Worm (Caenorhabditis elegans) whole organism, L3 larva: ENCODE measurements around the gene parp-2.
A peak's percentile ranks its signal among the peaks of the same experiment; 100 is the strongest.

Experiments used
- R02D3.7 ChIP-seq: fragments of 150-350 bp; optimal IDR thresholded peaks from 2 replicates; lab custom pipeline; 2014; ENCODE audit warnings: missing biosample characterization, missing genetic modification characterization
- ZK546.5 ChIP-seq: sonication (generic microtip); optimal IDR thresholded peaks from 2 replicates; lab custom pipeline; 2017; ENCODE audit warnings: missing biosample characterization, missing genetic modification characterization
- aly-2 ChIP-seq: fragments of 150-350 bp; optimal IDR thresholded peaks from 2 replicates; lab custom pipeline; 2014; ENCODE audit warnings: missing biosample characterization, missing genetic modification characterization
- ama-1 ChIP-seq: fragments of 150-350 bp; optimal IDR thresholded peaks from 2 replicates; lab custom pipeline; 2018
- ceh-16 ChIP-seq: sonication (generic microtip); optimal IDR thresholded peaks from 2 replicates; lab custom pipeline; 2017; ENCODE audit warnings: missing biosample characterization, missing genetic modification characterization
- ceh-28 ChIP-seq: fragments of 150-350 bp; optimal IDR thresholded peaks from 2 replicates; lab custom pipeline; 2014; ENCODE audit warnings: missing biosample characterization, missing genetic modification reagents, missing genetic modification characterization
- daf-12 ChIP-seq: fragments of 150-350 bp; optimal IDR thresholded peaks from 2 replicates; lab custom pipeline; 2014; ENCODE audit warnings: missing biosample characterization, missing genetic modification reagents, missing genetic modification characterization
- egl-27 ChIP-seq: sonication (generic microtip); optimal IDR thresholded peaks from 4 replicates; lab custom pipeline; 2017; ENCODE audit warnings: missing biosample characterization, missing genetic modification reagents, missing genetic modification characterization
- egl-5 ChIP-seq: fragments of 150-350 bp; optimal IDR thresholded peaks from 2 replicates; lab custom pipeline; 2017; ENCODE audit warnings: missing biosample characterization, missing genetic modification reagents, missing genetic modification characterization, inconsistent platforms
- elt-1 ChIP-seq: fragments of 150-350 bp; optimal IDR thresholded peaks from 2 replicates; lab custom pipeline; 2014; ENCODE audit warnings: missing biosample characterization, missing genetic modification characterization
- elt-2 ChIP-seq: sonication (generic microtip); optimal IDR thresholded peaks from 2 replicates; lab custom pipeline; 2016; ENCODE audit warnings: missing genetic modification reagents, mild to moderate bottlenecking, missing genetic modification characterization, missing compliant biosample characterization
- eor-1 ChIP-seq, 2 experiments: fragments of 150-350 bp; optimal IDR thresholded peaks; 2 replicates each; lab custom pipeline; 2014 to 2018; ENCODE audit warnings: missing biosample characterization in 2 of 2, missing genetic modification characterization in 2 of 2
- fkh-10 ChIP-seq: sonication (generic microtip); optimal IDR thresholded peaks from 2 replicates; lab custom pipeline; 2017; ENCODE audit warnings: missing biosample characterization, missing genetic modification reagents, missing genetic modification characterization
- fkh-2 ChIP-seq: fragments of 150-350 bp; optimal IDR thresholded peaks from 2 replicates; lab custom pipeline; 2014; ENCODE audit warnings: missing biosample characterization, missing genetic modification reagents, missing genetic modification characterization
- hmg-11 ChIP-seq: sonication (generic microtip); optimal IDR thresholded peaks from 2 replicates; lab custom pipeline; 2016; ENCODE audit warnings: missing genetic modification characterization, missing compliant biosample characterization
- lin-15B ChIP-seq: fragments of 150-350 bp; optimal IDR thresholded peaks from 2 replicates; lab custom pipeline; 2014; ENCODE audit warnings: missing biosample characterization, missing genetic modification characterization
- lin-39 ChIP-seq: fragments of 150-350 bp; optimal IDR thresholded peaks from 2 replicates; lab custom pipeline; 2018; ENCODE audit warnings: missing biosample characterization, missing genetic modification reagents, missing genetic modification characterization
- mml-1 ChIP-seq: fragments of 150-350 bp; sonication (generic microtip); optimal IDR thresholded peaks from 3 replicates; lab custom pipeline; 2014; ENCODE audit warnings: missing biosample characterization, missing genetic modification characterization
- nfya-1 ChIP-seq: sonication (generic microtip); optimal IDR thresholded peaks from 2 replicates; lab custom pipeline; 2017; ENCODE audit warnings: missing genetic modification characterization, mild to moderate bottlenecking, missing compliant biosample characterization, antibody characterized with exemption, moderate library complexity; ENCODE audit not compliant: insufficient read depth
- nhr-11 ChIP-seq: fragments of 150-350 bp; optimal IDR thresholded peaks from 2 replicates; lab custom pipeline; 2014; ENCODE audit warnings: missing biosample characterization, missing genetic modification characterization
- nhr-12 ChIP-seq: fragments of 150-350 bp; optimal IDR thresholded peaks from 2 replicates; lab custom pipeline; 2014; ENCODE audit warnings: missing biosample characterization, missing genetic modification characterization
- nhr-23 ChIP-seq: fragments of 150-350 bp; optimal IDR thresholded peaks from 2 replicates; lab custom pipeline; 2014; ENCODE audit warnings: missing biosample characterization, missing genetic modification reagents, missing genetic modification characterization
- nhr-25 ChIP-seq: sonication (generic microtip); optimal IDR thresholded peaks from 2 replicates; lab custom pipeline; 2017; ENCODE audit warnings: missing biosample characterization, missing genetic modification characterization
- nhr-28 ChIP-seq: fragments of 150-350 bp; optimal IDR thresholded peaks from 2 replicates; lab custom pipeline; 2014; ENCODE audit warnings: missing biosample characterization, missing genetic modification characterization
- nhr-43 ChIP-seq: sonication (generic microtip); optimal IDR thresholded peaks from 2 replicates; lab custom pipeline; 2016; ENCODE audit warnings: mild to moderate bottlenecking, missing genetic modification characterization, missing compliant biosample characterization; ENCODE audit not compliant: poor library complexity, severe bottlenecking
- pha-4 ChIP-seq: fragments of 150-350 bp; optimal IDR thresholded peaks from 2 replicates; lab custom pipeline; 2014; ENCODE audit warnings: missing biosample characterization, missing genetic modification reagents, missing genetic modification characterization
- pqm-1 ChIP-seq: fragments of 150-350 bp; optimal IDR thresholded peaks from 2 replicates; lab custom pipeline; 2017; ENCODE audit warnings: missing biosample characterization, missing genetic modification characterization, inconsistent platforms
- skn-1 ChIP-seq: fragments of 150-350 bp; optimal IDR thresholded peaks from 2 replicates; lab custom pipeline; 2014; ENCODE audit warnings: missing biosample characterization, missing genetic modification characterization
- snpc-4 ChIP-seq: fragments of 150-350 bp; optimal IDR thresholded peaks from 2 replicates; lab custom pipeline; 2014; ENCODE audit warnings: missing biosample characterization, missing genetic modification characterization
- tbx-2 ChIP-seq: sonication (generic microtip); optimal IDR thresholded peaks from 2 replicates; lab custom pipeline; 2016; ENCODE audit warnings: mild to moderate bottlenecking, missing genetic modification characterization, missing compliant biosample characterization
- unc-39 ChIP-seq: sonication (generic microtip); optimal IDR thresholded peaks from 4 replicates; lab custom pipeline; 2017; ENCODE audit warnings: missing biosample characterization, missing genetic modification characterization
- ztf-11 ChIP-seq: fragments of 150-350 bp; optimal IDR thresholded peaks from 2 replicates; lab custom pipeline; 2014; ENCODE audit warnings: missing biosample characterization, missing genetic modification characterization
- ztf-4 ChIP-seq: fragments of 150-350 bp; optimal IDR thresholded peaks from 2 replicates; lab custom pipeline; 2014; ENCODE audit warnings: missing biosample characterization, missing genetic modification characterization

parp-2 gene

DNA sequence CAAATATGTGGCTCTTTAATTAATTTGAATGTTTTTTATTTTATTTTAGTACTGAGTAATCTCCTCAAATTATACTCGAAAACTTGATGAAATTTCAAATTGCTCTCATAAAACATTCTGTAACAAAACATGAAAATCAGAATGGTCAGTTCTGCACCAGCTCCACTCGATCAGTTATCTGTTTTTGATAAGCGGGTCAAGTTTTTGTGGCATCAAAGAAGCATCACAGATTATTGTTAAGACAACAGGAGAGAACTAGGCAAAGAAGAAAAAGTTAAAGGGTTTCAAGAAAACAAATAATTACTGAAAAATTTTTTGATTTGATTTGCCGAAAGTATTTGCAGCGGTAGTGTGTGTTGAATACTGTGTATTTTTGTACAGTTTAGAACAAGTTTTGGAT lies 14.3 kb downstream of the parp-2 start:
- TF ChIP-seq pqm-1 (tag; lab: Kevin White, UChicago), result peak; percentile 44
- no peak for TF ChIP-seq nhr-11 (tag; lab: Kevin White, UChicago)
- TF ChIP-seq pha-4, result peak; percentile 6
- no peak for TF ChIP-seq ceh-28 (tag; lab: Kevin White, UChicago)
- no peak for TF ChIP-seq nhr-12 (tag; lab: Kevin White, UChicago)
- TF ChIP-seq ztf-4 (tag; lab: Kevin White, UChicago), result no peak
- TF ChIP-seq elt-2 (tag; lab: Kevin White, UChicago), result peak; percentile 53
- TF ChIP-seq tbx-2 (tag; lab: Kevin White, UChicago), result no peak
- no peak for TF ChIP-seq egl-27 (tag; lab: Kevin White, UChicago)
- TF ChIP-seq ztf-11 (tag; lab: Kevin White, UChicago), result no peak
- TF ChIP-seq R02D3.7 (tag; lab: Kevin White, UChicago), result no peak
- no peak for TF ChIP-seq nfya-1 (tag; lab: Kevin White, UChicago)

DNA sequence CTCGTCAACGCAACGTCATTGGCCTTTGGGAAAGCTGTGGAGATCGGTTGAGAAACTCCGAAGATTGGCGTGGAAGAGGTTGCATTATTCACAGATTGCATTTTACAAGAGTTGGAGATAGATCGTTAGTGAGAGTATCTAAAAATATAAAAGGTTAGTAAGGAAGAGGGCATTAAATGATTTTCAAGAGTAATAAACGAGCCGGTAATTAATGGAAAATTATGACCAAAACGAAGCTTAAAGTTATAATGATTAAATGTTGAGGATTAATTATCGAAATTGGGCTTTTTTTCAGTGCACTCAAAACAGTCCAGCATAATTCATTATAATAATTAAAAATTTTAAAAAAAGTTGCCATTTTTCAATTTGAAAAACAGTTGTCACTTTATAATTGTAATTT lies 16.5 kb downstream of the parp-2 start, which contains the start of gene pap-2:
Gene pap-2, minus strand, starts transcription at position 101 of the 400 bp plus-strand sequence.
- TF ChIP-seq fkh-10 (GFP tag; lab: Kevin White, UChicago) (no peak), nhr-28 (tag; lab: Kevin White, UChicago) (no peak), daf-12 (tag; lab: Kevin White, UChicago) (no peak), nhr-43 (tag; lab: Kevin White, UChicago) (no peak)

DNA sequence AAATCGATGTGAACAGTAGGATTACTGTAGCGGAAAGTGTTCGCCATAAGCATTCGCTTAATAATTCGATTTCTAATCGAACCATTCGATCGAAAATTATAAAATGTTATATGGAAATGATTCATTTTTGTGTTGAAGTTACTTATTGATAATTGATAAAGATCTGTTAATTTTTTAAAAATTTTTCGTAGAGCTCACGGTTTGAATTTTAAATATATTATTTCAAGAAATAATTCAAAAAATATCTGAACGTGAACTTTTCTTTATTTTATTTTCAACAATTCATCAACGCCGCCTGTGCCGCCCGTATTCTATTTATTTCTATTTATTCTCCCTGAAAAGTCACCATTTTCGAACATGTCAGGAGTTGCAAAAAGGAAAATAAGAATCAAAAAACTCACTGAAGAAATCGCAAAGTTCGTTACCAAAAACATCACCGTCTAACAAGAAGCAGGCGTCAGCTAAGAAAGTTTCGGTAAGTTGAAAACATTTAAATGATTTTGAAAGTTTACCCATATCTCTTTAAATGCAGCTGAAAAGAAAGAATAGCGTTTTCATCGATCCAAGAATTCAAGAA lies 18.6 kb downstream of the parp-2 start, which contains the start of the genes T15H9.5 and T15H9.4:
Gene T15H9.5, minus strand, starts transcription at position 101 of the 577 bp plus-strand sequence.
Gene T15H9.4, plus strand, starts transcription at position 527 of the 577 bp plus-strand sequence.
- TF ChIP-seq ama-1, result no peak
- no peak for TF ChIP-seq lin-15B (tag; lab: Kevin White, UChicago)
- TF ChIP-seq ceh-16 (tag; lab: Kevin White, UChicago), result no peak
- TF ChIP-seq egl-27 (tag; lab: Kevin White, UChicago), result no peak
- no peak for TF ChIP-seq elt-1 (tag; lab: Kevin White, UChicago)
- TF ChIP-seq unc-39 (tag; lab: Kevin White, UChicago), result no peak
- no peak for TF ChIP-seq mml-1 (tag; lab: Kevin White, UChicago)
- TF ChIP-seq fkh-2, result no peak
- no peak for TF ChIP-seq nhr-28 (tag; lab: Kevin White, UChicago)
- no peak for TF ChIP-seq nhr-23
- TF ChIP-seq tbx-2 (tag; lab: Kevin White, UChicago), result no peak
- no peak for TF ChIP-seq elt-2 (tag; lab: Kevin White, UChicago)
- no peak for TF ChIP-seq R02D3.7 (tag; lab: Kevin White, UChicago)
- no peak for TF ChIP-seq hmg-11
- no peak for TF ChIP-seq skn-1 (tag; lab: Kevin White, UChicago)
- no peak for TF ChIP-seq ztf-11 (tag; lab: Kevin White, UChicago)
- TF ChIP-seq egl-5 (tag; lab: Kevin White, UChicago), result no peak

DNA sequence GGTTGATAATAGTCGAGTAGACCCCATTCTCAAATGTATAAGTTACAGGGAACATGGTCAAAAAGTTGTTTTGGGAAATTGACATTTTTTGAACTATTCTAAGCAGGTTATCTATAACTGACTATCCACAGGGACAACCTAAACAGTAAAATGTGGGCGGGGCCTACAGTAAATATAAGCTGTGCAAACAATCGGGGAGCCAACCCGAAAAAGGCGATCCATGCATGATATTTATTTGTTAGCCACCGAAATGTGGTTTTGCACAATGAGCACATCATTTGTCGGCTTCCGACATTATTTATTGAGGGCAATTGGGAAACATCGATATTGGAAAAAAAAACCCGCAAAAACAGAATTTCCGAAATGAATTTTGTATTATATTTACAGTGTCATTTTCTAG lies 21.9 kb downstream of the parp-2 start, which contains the start of gene hlh-6:
Gene hlh-6, minus strand, starts transcription at position 101 of the 400 bp plus-strand sequence.
- TF ChIP-seq pha-4, result no peak
- TF ChIP-seq skn-1 (tag; lab: Kevin White, UChicago), result no peak
- TF ChIP-seq ceh-28 (tag; lab: Kevin White, UChicago), result no peak
- no peak for TF ChIP-seq aly-2 (tag; lab: Kevin White, UChicago)
- no peak for TF ChIP-seq eor-1 (tag; optimal IDR thresholded peaks at IDR 0.05; lab: Kevin White, UChicago)
- TF ChIP-seq ztf-4 (tag; lab: Kevin White, UChicago), result no peak
- TF ChIP-seq ztf-11 (tag; lab: Kevin White, UChicago), result no peak
- TF ChIP-seq nhr-28 (tag; lab: Kevin White, UChicago), result no peak
- no peak for TF ChIP-seq ZK546.5
- TF ChIP-seq ceh-16 (tag; lab: Kevin White, UChicago), result no peak
- no peak for TF ChIP-seq lin-39 (tag; lab: Kevin White, UChicago)
- no peak for TF ChIP-seq pqm-1 (tag; lab: Kevin White, UChicago)
- TF ChIP-seq snpc-4 (tag; lab: Kevin White, UChicago), result no peak
- no peak for TF ChIP-seq unc-39 (tag; lab: Kevin White, UChicago)
- no peak for TF ChIP-seq egl-27 (tag; lab: Kevin White, UChicago)
- TF ChIP-seq nhr-43 (tag; lab: Kevin White, UChicago), result no peak
- TF ChIP-seq lin-15B (tag; lab: Kevin White, UChicago), result no peak
- no peak for TF ChIP-seq nhr-25
